Worm (Caenorhabditis elegans) whole organism, L4/young adult: ENCODE measurements around the gene cyn-11.

Experiments
- W03F9.2 ChIP-seq: fragments of 150-350 bp; optimal IDR thresholded peaks from 2 replicates; lab custom pipeline; 2014; ENCODE audit warnings: missing biosample characterization, missing genetic modification characterization
- dao-5 ChIP-seq: sonication (generic microtip); optimal IDR thresholded peaks from 2 replicates; lab custom pipeline; 2016; ENCODE audit warnings: missing genotype, missing genetic modification characterization, moderate library complexity, missing compliant biosample characterization
- him-1 ChIP-seq: sonication (generic microtip); optimal IDR thresholded peaks from 2 replicates; lab custom pipeline; 2016; ENCODE audit warnings: missing genotype, missing genetic modification reagents, missing genetic modification characterization, missing compliant biosample characterization

The cyn-11 gene

ce11 chrII:8716231-8716878, at the start of gene cyn-11, which contains the start of gene T01B7.5:
Gene cyn-11, minus strand, starts transcription at chrII:8716281.
Gene T01B7.5, plus strand, starts transcription at chrII:8716828.
- TF ChIP-seq him-1 (tag; lab: Kevin White, UChicago) (no peak), dao-5 (tag; lab: Kevin White, UChicago) (no peak), W03F9.2 (tag; lab: Kevin White, UChicago) (peak; percentile 39)

ce11 chrII:8765131-8765530, 49.0 kb upstream of the cyn-11 start:
- TF ChIP-seq him-1 (tag; lab: Kevin White, UChicago), result no peak

- TF ChIP-seq dao-5 (tag; lab: Kevin White, UChicago) (no peak), W03F9.2 (tag; lab: Kevin White, UChicago) (no peak), him-1 (tag; lab: Kevin White, UChicago) (no peak)
Measured at ce11 chrII:8764332-8764731, 48.3 kb upstream of the cyn-11 start.

- TF ChIP-seq dao-5 (tag; lab: Kevin White, UChicago), result no peak
- TF ChIP-seq W03F9.2 (tag; lab: Kevin White, UChicago), result no peak
- TF ChIP-seq him-1 (tag; lab: Kevin White, UChicago), result no peak
Measured at ce11 chrII:8763367-8763766, 47.3 kb upstream of the cyn-11 start.

- TF ChIP-seq dao-5 (tag; lab: Kevin White, UChicago), result no peak
- TF ChIP-seq W03F9.2 (tag; lab: Kevin White, UChicago), result no peak
Measured at ce11 chrII:8761739-8762138, 45.7 kb upstream of the cyn-11 start.

- TF ChIP-seq dao-5 (tag; lab: Kevin White, UChicago), result no peak
- TF ChIP-seq W03F9.2 (tag; lab: Kevin White, UChicago), result no peak
- TF ChIP-seq him-1 (tag; lab: Kevin White, UChicago), result no peak
Measured at ce11 chrII:8759493-8759892, 43.4 kb upstream of the cyn-11 start, which contains the start of gene fut-1. Gene fut-1, minus strand, starts transcription at chrII:8759593.

ce11 chrII:8755270-8755669, 39.2 kb upstream of the cyn-11 start, which contains the start of gene K08F8.7:
Gene K08F8.7, minus strand, starts transcription at chrII:8755370.
- no peak for TF ChIP-seq him-1 (tag; lab: Kevin White, UChicago)
- TF ChIP-seq W03F9.2 (tag; lab: Kevin White, UChicago), result no peak
- TF ChIP-seq dao-5 (tag; lab: Kevin White, UChicago), result no peak

- no peak for TF ChIP-seq him-1 (tag; lab: Kevin White, UChicago)
- TF ChIP-seq W03F9.2 (tag; lab: Kevin White, UChicago), result no peak
- TF ChIP-seq dao-5 (tag; lab: Kevin White, UChicago), result no peak
Measured at ce11 chrII:8751686-8752085, 35.6 kb upstream of the cyn-11 start, which contains the start of gene atf-2. Gene atf-2, plus strand, starts transcription at chrII:8751986.

ce11 chrII:8751042-8751441, 35.0 kb upstream of the cyn-11 start:
- no peak for TF ChIP-seq W03F9.2 (tag; lab: Kevin White, UChicago)
- TF ChIP-seq dao-5 (tag; lab: Kevin White, UChicago), result no peak
- TF ChIP-seq him-1 (tag; lab: Kevin White, UChicago), result no peak

- TF ChIP-seq him-1 (tag; lab: Kevin White, UChicago) (no peak), W03F9.2 (tag; lab: Kevin White, UChicago) (no peak), dao-5 (tag; lab: Kevin White, UChicago) (no peak)
Measured at ce11 chrII:8750056-8750455, 34.0 kb upstream of the cyn-11 start.

ce11 chrII:8749084-8749483, 33.0 kb upstream of the cyn-11 start:
- TF ChIP-seq W03F9.2 (tag; lab: Kevin White, UChicago) (no peak), dao-5 (tag; lab: Kevin White, UChicago) (no peak), him-1 (tag; lab: Kevin White, UChicago) (no peak)

- TF ChIP-seq dao-5 (tag; lab: Kevin White, UChicago), result no peak
- no peak for TF ChIP-seq him-1 (tag; lab: Kevin White, UChicago)
- no peak for TF ChIP-seq W03F9.2 (tag; lab: Kevin White, UChicago)
Measured at ce11 chrII:8748638-8749037, 32.6 kb upstream of the cyn-11 start.

- TF ChIP-seq dao-5 (tag; lab: Kevin White, UChicago) (no peak), W03F9.2 (tag; lab: Kevin White, UChicago) (no peak), him-1 (tag; lab: Kevin White, UChicago) (no peak)
Measured at ce11 chrII:8747939-8748352, 31.9 kb upstream of the cyn-11 start.
